Worm (Caenorhabditis elegans): Measurements from ENCODE around the gene C15F1.5.

DNA sequence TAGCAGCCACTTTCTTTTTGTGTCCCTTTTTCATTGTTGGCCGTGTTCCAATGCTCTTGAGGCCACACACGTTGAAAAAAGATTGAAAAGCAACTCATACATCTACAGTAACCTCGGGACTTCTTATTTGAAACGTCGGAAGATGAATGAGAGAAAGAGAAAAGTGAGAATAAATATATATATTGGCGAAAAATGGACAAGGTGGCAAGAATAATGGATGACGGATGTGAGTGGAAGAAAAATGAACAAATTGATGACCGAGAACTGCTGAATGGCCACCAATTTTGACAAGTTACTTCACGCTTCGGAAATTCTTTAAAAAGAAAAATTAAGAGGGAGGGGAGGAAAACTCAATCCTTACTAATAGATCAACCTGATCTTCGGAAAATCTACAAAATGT, 12.3 kb downstream of the C15F1.5 start:
- TF ChIP-seq unc-86 (tag; optimal IDR thresholded peaks at IDR 0.05), result no peak
- no peak for TF ChIP-seq unc-62 (GFP tag; optimal IDR thresholded peaks at IDR 0.05)
- TF ChIP-seq nhr-71 (tag; optimal IDR thresholded peaks at IDR 0.05), result no peak
- TF ChIP-seq ceh-82 (tag; optimal IDR thresholded peaks at IDR 0.05), result no peak
- TF ChIP-seq isw-1 (GFP tag; IDR thresholded peaks at IDR 0.05), result no peak
- TF ChIP-seq lsy-2 (tag; optimal IDR thresholded peaks at IDR 0.05), result no peak
- TF ChIP-seq mdl-1 (tag; optimal IDR thresholded peaks at IDR 0.05), result no peak
- TF ChIP-seq nhr-12 (tag; optimal IDR thresholded peaks at IDR 0.05), result no peak
- TF ChIP-seq pqm-1 (tag; optimal IDR thresholded peaks at IDR 0.05), result no peak
- no peak for TF ChIP-seq nhr-77 (tag; optimal IDR thresholded peaks at IDR 0.05)
- no peak for TF ChIP-seq nhr-19 (GFP tag; conservative IDR thresholded peaks at IDR 0.05)
- no peak for TF ChIP-seq lin-39 (tag; optimal IDR thresholded peaks at IDR 0.05)
- TF ChIP-seq ama-1 (optimal IDR thresholded peaks at IDR 0.05), result no peak
- TF ChIP-seq Y116A8C.19 (tag; optimal IDR thresholded peaks at IDR 0.05; ENCODE audit: borderline replicate concordance), result no peak

Data from whole organism, L1 larva.